Worm (Caenorhabditis elegans): ENCODE results near the gene daf-18.

The daf-18 gene

DNA sequence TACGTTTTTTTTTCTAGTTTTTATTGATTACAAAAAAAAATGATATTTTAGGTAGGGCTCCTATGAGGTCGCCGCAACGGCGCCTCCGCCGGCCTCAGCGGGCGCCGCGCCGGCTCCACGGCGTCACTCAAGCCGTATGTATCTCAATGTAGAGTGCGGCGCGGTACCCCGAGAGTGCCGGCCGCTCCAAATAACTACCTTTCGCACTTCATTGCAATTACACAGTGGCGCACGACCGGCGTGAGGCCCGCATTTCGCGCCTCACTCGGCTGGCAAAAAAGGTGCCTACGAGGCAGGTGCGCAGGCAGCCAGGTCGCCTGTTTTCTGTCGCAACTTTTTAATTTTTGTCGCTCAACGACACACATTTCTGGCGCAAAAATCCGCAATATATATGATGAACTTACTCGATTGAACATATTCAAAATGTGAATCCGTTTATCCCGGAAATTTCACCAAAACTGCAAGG, 35.7 kb upstream of the daf-18 start, which contains the start of gene M04G7.2 (continued):
- TF ChIP-seq lir-3 (tag; optimal IDR thresholded peaks at IDR 0.05) (no peak), dmd-9 (GFP tag; IDR thresholded peaks at IDR 0.05) (0 out of 2 replicates have a peak, but pooled peaks have one; percentile 56), Y5F2A.4 (GFP tag; optimal IDR thresholded peaks at IDR 0.05) (no peak), zip-2 (tag; optimal IDR thresholded peaks at IDR 0.05) (no peak), hmg-1.1 (GFP tag; IDR thresholded peaks at IDR 0.05) (0 out of 2 replicates have a peak, but pooled peaks have one; percentile 12), lin-1 (GFP tag; IDR thresholded peaks at IDR 0.05) (no peak), egl-27 (tag; optimal IDR thresholded peaks at IDR 0.05) (no peak), attf-4 (tag; optimal IDR thresholded peaks at IDR 0.05) (no peak), ama-1 (optimal IDR thresholded peaks at IDR 0.05) (no peak), dmd-8 (GFP tag; IDR thresholded peaks at IDR 0.05) (no peak), F49E8.2 (tag; optimal IDR thresholded peaks at IDR 0.05; ENCODE audit: borderline replicate concordance) (no peak), nhr-111 (GFP tag; optimal IDR thresholded peaks at IDR 0.05) (no peak), dpl-1 (GFP tag; optimal IDR thresholded peaks at IDR 0.05) (no peak), dve-1 (tag; optimal IDR thresholded peaks at IDR 0.05; ENCODE audit: insufficient read depth) (no peak), Y48G9A.11 (GFP tag; IDR thresholded peaks at IDR 0.05) (0 out of 2 replicates have a peak, but pooled peaks have one; percentile 13), Y105C5A.15 (GFP tag; IDR thresholded peaks at IDR 0.05) (0 out of 2 replicates have a peak, but pooled peaks have one; percentile 24), tra-1 (GFP tag; IDR thresholded peaks at IDR 0.05) (no peak), aly-2 (tag; optimal IDR thresholded peaks at IDR 0.05) (no peak)

DNA sequence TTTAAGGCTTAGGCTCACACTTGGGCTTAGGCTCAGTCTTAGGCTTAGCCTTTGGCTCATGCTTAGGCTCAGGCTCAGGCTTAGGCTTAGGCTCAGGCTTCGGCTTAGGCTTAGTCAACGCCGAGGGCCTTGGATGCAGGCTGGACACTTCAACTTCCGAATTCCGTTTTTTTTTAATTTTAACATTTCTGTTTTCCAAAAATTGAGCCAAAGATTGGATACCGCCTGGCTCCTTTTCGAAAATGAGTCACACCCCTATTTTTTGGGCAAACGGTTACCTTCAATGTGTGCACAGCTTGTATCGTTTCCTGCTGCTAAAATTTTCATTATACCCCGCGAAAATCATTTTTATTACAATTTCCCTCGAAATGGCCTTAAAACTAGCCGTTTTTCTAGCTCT, 30.5 kb upstream of the daf-18 start, which contains the start of gene M04G7.1:
TSS of gene M04G7.1 (plus strand) at position 301 of the 400 bp plus-strand sequence.
- TF ChIP-seq nhr-28 (tag; optimal IDR thresholded peaks at IDR 0.05) (no peak), daf-19 (GFP tag; conservative IDR thresholded peaks at IDR 0.05) (no peak), daf-12 (tag; optimal IDR thresholded peaks at IDR 0.05) (no peak), lim-7 (GFP tag; IDR thresholded peaks at IDR 0.05) (no peak), cey-2 (tag; optimal IDR thresholded peaks at IDR 0.05; ENCODE audit: borderline replicate concordance, insufficient read depth) (no peak), mdt-29 (GFP tag; IDR thresholded peaks at IDR 0.05) (no peak), lin-38 (GFP tag; IDR thresholded peaks at IDR 0.05) (no peak), dmd-6 (GFP tag; IDR thresholded peaks at IDR 0.05) (no peak), duxl-1 (tag; optimal IDR thresholded peaks at IDR 0.05; ENCODE audit: poor library complexity) (no peak)

DNA sequence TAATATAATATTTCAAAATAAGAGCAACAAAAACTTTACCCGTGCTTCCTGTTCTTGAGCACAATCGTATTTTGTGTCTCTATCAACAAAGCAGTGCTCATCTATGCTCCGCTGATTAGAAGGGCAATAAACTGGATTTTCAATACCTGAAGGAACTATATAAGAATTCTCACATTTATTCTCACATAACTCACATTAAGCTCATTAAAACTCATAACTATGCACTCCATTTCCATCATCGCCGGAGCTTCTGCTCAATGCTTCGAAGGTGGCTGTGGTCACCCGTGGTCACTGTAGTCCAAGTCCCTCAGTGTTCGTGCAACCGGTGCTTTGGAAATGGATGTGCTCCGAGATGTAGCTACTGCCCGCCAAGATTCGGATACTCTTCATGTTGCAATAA, 29.8 kb upstream of the daf-18 start, which contains the start of the genes Y66H1A.8 and M04G7.5:
TSS of gene Y66H1A.8 (minus strand) at position 101 of the 400 bp plus-strand sequence.
TSS of gene M04G7.5 (plus strand) at position 258 of the 400 bp plus-strand sequence.
- no peak for TF ChIP-seq dve-1 (tag; optimal IDR thresholded peaks at IDR 0.05; ENCODE audit: insufficient read depth)
- TF ChIP-seq saeg-2 (GFP tag; IDR thresholded peaks at IDR 0.05): no peak
- TF ChIP-seq ZK337.2 (GFP tag; IDR thresholded peaks at IDR 0.05): no peak
- TF ChIP-seq spr-1 (tag; optimal IDR thresholded peaks at IDR 0.05): no peak
- no peak for TF ChIP-seq R02D3.7 (tag; optimal IDR thresholded peaks at IDR 0.05)
- TF ChIP-seq Y48G9A.11 (GFP tag; IDR thresholded peaks at IDR 0.05): no peak
- no peak for TF ChIP-seq pha-4 (GFP tag; IDR thresholded peaks at IDR 0.05)
- TF ChIP-seq pha-4 (tag; optimal IDR thresholded peaks at IDR 0.05): no peak
- TF ChIP-seq T26A8.4 (GFP tag; IDR thresholded peaks at IDR 0.05): no peak
- TF ChIP-seq nhr-77 (tag; optimal IDR thresholded peaks at IDR 0.05): no peak
- TF ChIP-seq hlh-30 (tag; optimal IDR thresholded peaks at IDR 0.05; ENCODE audit: insufficient read depth): no peak
- TF ChIP-seq ZK546.5 (tag; optimal IDR thresholded peaks at IDR 0.05): no peak
- TF ChIP-seq zag-1 (tag; optimal IDR thresholded peaks at IDR 0.05): no peak
- TF ChIP-seq madf-5 (GFP tag; IDR thresholded peaks at IDR 0.05): no peak

Measured in whole organism, L4 larva.